Fruit fly (Drosophila melanogaster): ENCODE data around the gene CG11381.

dm6 chrX:1229567-1229966, 26.0 kb downstream of the CG11381 start:
- TF ChIP-seq toe (GFP tag; optimal IDR thresholded peaks at IDR 0.05) (no peak), CG14711 (tag; optimal IDR thresholded peaks at IDR 0.05) (no peak), tj (GFP tag; optimal IDR thresholded peaks at IDR 0.05) (peak; percentile 41), kay (GFP tag; ENCODE audit: borderline replicate concordance) (no peak), cnc (optimal IDR thresholded peaks at IDR 0.05) (no peak), Mnt (GFP tag; optimal IDR thresholded peaks at IDR 0.05) (no peak), bab1 (GFP tag; optimal IDR thresholded peaks at IDR 0.05) (no peak), pad (GFP tag; optimal IDR thresholded peaks at IDR 0.05) (no peak), ovo (GFP tag; optimal IDR thresholded peaks at IDR 0.05) (no peak), cic (GFP tag; optimal IDR thresholded peaks at IDR 0.05) (no peak), CG7045 (GFP tag; optimal IDR thresholded peaks at IDR 0.05) (no peak), Crg-1 (GFP tag; optimal IDR thresholded peaks at IDR 0.05) (no peak)

All from whole organism, adult.